Fruit fly (Drosophila melanogaster) S2 (cell line): ENCODE measurements around the gene Or22a.

ENCODE experiments used
- CG8478 ChIP-seq: fragments of >200 bp; optimal IDR thresholded peaks from 2 replicates; lab custom pipeline; 2018
- CTCF ChIP-seq, 2 experiments: fragments of >200 bp; optimal IDR thresholded peaks; 2 replicates each; lab custom pipeline; 2018

dm6 chr2L:1554954-1555353 is 34.7 kb downstream of the Or22a start, which contains the start of gene haf:
- TF ChIP-seq CG8478: no peak
- no peak for TF ChIP-seq CTCF (optimal IDR thresholded peaks at IDR 0.05; lab: Kevin White, UChicago)
